Worm (Caenorhabditis elegans) whole organism, late embryonic: ENCODE measurements around the gene Y53F4B.7.

ENCODE experiments used
- K02D7.2 ChIP-seq: sonication (generic microtip); optimal IDR thresholded peaks from 2 replicates; lab custom pipeline; 2017; ENCODE audit warnings: mild to moderate bottlenecking, missing genetic modification characterization, missing compliant biosample characterization
- K09A11.1 ChIP-seq: sonication (generic microtip); optimal IDR thresholded peaks from 2 replicates; lab custom pipeline; 2017; ENCODE audit warnings: antibody characterized with exemption, mild to moderate bottlenecking, missing genetic modification characterization, missing compliant biosample characterization; ENCODE audit not compliant: insufficient read depth
- ceh-14 ChIP-seq: sonication (generic microtip); optimal IDR thresholded peaks from 2 replicates; lab custom pipeline; 2016; ENCODE audit warnings: missing genotype, missing genetic modification characterization, missing compliant biosample characterization
- ceh-18 ChIP-seq: sonication (generic microtip); optimal IDR thresholded peaks from 2 replicates; lab custom pipeline; 2016; ENCODE audit warnings: missing genetic modification characterization, missing compliant biosample characterization
- ceh-2 ChIP-seq: sonication (generic microtip); optimal IDR thresholded peaks from 2 replicates; lab custom pipeline; 2016; ENCODE audit warnings: missing genotype, missing genetic modification characterization, missing compliant biosample characterization
- ceh-24 ChIP-seq: sonication (generic microtip); optimal IDR thresholded peaks from 2 replicates; lab custom pipeline; 2016; ENCODE audit warnings: mild to moderate bottlenecking, missing genetic modification characterization, missing compliant biosample characterization
- ceh-30 ChIP-seq: fragments of 150-350 bp; optimal IDR thresholded peaks from 2 replicates; lab custom pipeline; 2014; ENCODE audit warnings: missing biosample characterization, missing genetic modification characterization
- ceh-31 ChIP-seq: sonication (generic microtip); optimal IDR thresholded peaks from 2 replicates; lab custom pipeline; 2016; ENCODE audit warnings: missing genetic modification characterization, missing compliant biosample characterization
- ceh-9 ChIP-seq: sonication (generic microtip); optimal IDR thresholded peaks from 2 replicates; lab custom pipeline; 2016; ENCODE audit warnings: mild to moderate bottlenecking, missing genetic modification characterization, inconsistent platforms, missing compliant biosample characterization
- dmd-4 ChIP-seq: sonication (generic microtip); optimal IDR thresholded peaks from 2 replicates; lab custom pipeline; 2016; ENCODE audit warnings: borderline replicate concordance, missing genetic modification characterization, missing compliant biosample characterization
- dve-1 ChIP-seq: sonication (generic microtip); optimal IDR thresholded peaks from 2 replicates; lab custom pipeline; 2017; ENCODE audit warnings: antibody characterized with exemption, mild to moderate bottlenecking, missing genetic modification characterization, missing compliant biosample characterization
- elt-2 ChIP-seq: sonication (generic microtip); optimal IDR thresholded peaks from 2 replicates; lab custom pipeline; 2016; ENCODE audit warnings: missing genetic modification reagents, missing genetic modification characterization, missing compliant biosample characterization
- elt-4 ChIP-seq: sonication (generic microtip); optimal IDR thresholded peaks from 2 replicates; lab custom pipeline; 2016; ENCODE audit warnings: missing genetic modification characterization, missing compliant biosample characterization
- ets-4 ChIP-seq: sonication (generic microtip); optimal IDR thresholded peaks from 2 replicates; lab custom pipeline; 2016; ENCODE audit warnings: missing genetic modification characterization, missing compliant biosample characterization
- fkh-10 ChIP-seq: fragments of 150-350 bp; optimal IDR thresholded peaks from 2 replicates; lab custom pipeline; 2014; ENCODE audit warnings: missing biosample characterization, missing genetic modification reagents, missing genetic modification characterization
- fkh-6 ChIP-seq: sonication (generic microtip); optimal IDR thresholded peaks from 2 replicates; lab custom pipeline; 2016; ENCODE audit warnings: missing genetic modification characterization, missing compliant biosample characterization
- gmeb-2 ChIP-seq: sonication (generic microtip); optimal IDR thresholded peaks from 2 replicates; lab custom pipeline; 2016; ENCODE audit warnings: missing genetic modification characterization, inconsistent platforms, missing compliant biosample characterization
- hlh-13 ChIP-seq: fragments of 200-800 bp; sonication (Bioruptor generic); optimal IDR thresholded peaks from 2 replicates; lab custom pipeline; 2018; ENCODE audit warnings: mild to moderate bottlenecking, missing genetic modification characterization, missing compliant biosample characterization
- hlh-30 ChIP-seq: sonication (generic microtip); optimal IDR thresholded peaks from 2 replicates; lab custom pipeline; 2017; ENCODE audit warnings: antibody characterized with exemption, missing genetic modification characterization, missing compliant biosample characterization; ENCODE audit not compliant: insufficient read depth
- hlh-8 ChIP-seq: sonication (generic microtip); optimal IDR thresholded peaks from 2 replicates; lab custom pipeline; 2016; ENCODE audit warnings: missing genotype, missing genetic modification characterization, missing compliant biosample characterization
- lim-6 ChIP-seq: sonication (generic microtip); optimal IDR thresholded peaks from 2 replicates; lab custom pipeline; 2016; ENCODE audit warnings: missing genetic modification characterization, missing compliant biosample characterization
- madf-2 ChIP-seq: sonication (generic microtip); optimal IDR thresholded peaks from 2 replicates; lab custom pipeline; 2017; ENCODE audit warnings: missing genetic modification characterization, missing compliant biosample characterization
- nhr-11 ChIP-seq: fragments of 150-350 bp; optimal IDR thresholded peaks from 2 replicates; lab custom pipeline; 2014; ENCODE audit warnings: missing biosample characterization, missing genetic modification characterization
- pat-9 ChIP-seq: fragments of 200-800 bp; sonication (Bioruptor generic); optimal IDR thresholded peaks from 2 replicates; lab custom pipeline; 2018; ENCODE audit warnings: mild to moderate bottlenecking, missing genetic modification characterization, moderate library complexity, missing compliant biosample characterization
- pax-1 ChIP-seq: fragments of 150-350 bp; optimal IDR thresholded peaks from 2 replicates; lab custom pipeline; 2014; ENCODE audit warnings: missing biosample characterization, missing genetic modification characterization
- pros-1 ChIP-seq: fragments of 150-350 bp; optimal IDR thresholded peaks from 2 replicates; lab custom pipeline; 2014; ENCODE audit warnings: missing biosample characterization, missing genetic modification reagents, missing genetic modification characterization
- ref-2 ChIP-seq: sonication (generic microtip); optimal IDR thresholded peaks from 2 replicates; lab custom pipeline; 2016; ENCODE audit warnings: missing genetic modification characterization, missing compliant biosample characterization
- rnt-1 ChIP-seq: sonication (generic microtip); optimal IDR thresholded peaks from 2 replicates; lab custom pipeline; 2016; ENCODE audit warnings: missing genetic modification characterization, missing compliant biosample characterization
- sdc-2 ChIP-seq: sonication (generic microtip); optimal IDR thresholded peaks from 2 replicates; lab custom pipeline; 2016; ENCODE audit warnings: missing genotype, missing genetic modification characterization, missing compliant biosample characterization
- sox-4 ChIP-seq: sonication (generic microtip); optimal IDR thresholded peaks from 2 replicates; lab custom pipeline; 2017; ENCODE audit warnings: mild to moderate bottlenecking, missing genetic modification characterization, inconsistent platforms, missing compliant biosample characterization
- unc-42 ChIP-seq: sonication (generic microtip); optimal IDR thresholded peaks from 2 replicates; lab custom pipeline; 2016; ENCODE audit warnings: missing genotype, missing genetic modification characterization, missing compliant biosample characterization
- unc-55 ChIP-seq: sonication (generic microtip); optimal IDR thresholded peaks from 2 replicates; lab custom pipeline; 2017; ENCODE audit warnings: missing biosample characterization, missing genetic modification reagents, missing genetic modification characterization
- ztf-16 ChIP-seq: sonication (generic microtip); optimal IDR thresholded peaks from 2 replicates; lab custom pipeline; 2017; ENCODE audit warnings: missing genetic modification characterization, missing compliant biosample characterization

The Y53F4B.7 gene

ce11 chrII:14959273-14959672 is 33.4 kb upstream of the Y53F4B.7 start:
- TF ChIP-seq elt-2 = peak; percentile 77
- no peak for TF ChIP-seq ceh-14 (tag; lab: Kevin White, UChicago)

DNA sequence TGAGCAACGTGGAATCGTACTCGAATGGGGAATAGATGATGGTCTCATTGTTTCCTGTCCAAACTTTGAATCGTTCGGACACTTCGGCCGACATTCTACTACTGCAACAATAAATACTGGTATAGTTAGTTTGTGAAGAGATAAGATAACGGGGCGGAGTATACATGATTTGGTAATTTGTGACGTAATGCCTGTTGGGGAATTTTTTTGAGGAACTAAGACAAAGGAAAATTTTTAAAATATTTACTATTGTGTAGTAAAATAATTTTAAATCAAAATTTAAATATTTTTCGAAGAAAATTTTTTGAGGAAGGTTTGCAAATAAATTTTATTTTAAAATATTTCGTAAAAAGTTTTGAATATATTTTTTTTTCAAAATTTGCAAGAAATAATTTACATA is 28.7 kb upstream of the Y53F4B.7 start, which contains the start of gene elo-9:
Gene elo-9 (minus strand): TSS at position 101 of the 400 bp plus-strand sequence.
- TF ChIP-seq hlh-30 (tag; lab: Kevin White, UChicago) (no peak), elt-2 (peak; percentile 17), ceh-24 (tag; lab: Kevin White, UChicago) (no peak), pat-9 (no peak), rnt-1 (no peak)
- TF ChIP-seq, all 69 proteins: peak for 1

DNA sequence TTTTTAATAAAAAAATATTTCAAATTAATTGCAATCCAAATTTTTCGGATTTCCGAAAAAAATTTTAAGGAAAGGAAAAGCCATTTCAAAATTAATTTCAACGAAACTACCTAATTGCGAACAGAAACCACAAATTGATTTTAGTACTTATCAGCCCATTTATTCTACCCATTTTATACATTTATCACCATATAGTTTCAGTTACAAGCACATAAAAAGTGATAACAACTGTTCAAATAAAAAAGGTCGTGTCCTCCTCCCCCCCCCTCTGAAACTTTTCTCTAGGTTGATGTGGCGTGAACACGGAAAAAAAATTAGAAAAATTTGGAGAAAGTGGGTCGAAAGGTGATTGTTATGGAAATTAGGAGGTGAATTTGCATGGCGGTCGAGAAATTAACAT is 27.8 kb upstream of the Y53F4B.7 start:
- peak; percentile 62 for TF ChIP-seq elt-2
- TF ChIP-seq nhr-11 (tag; lab: Kevin White, UChicago) = no peak
- no peak for TF ChIP-seq sdc-2 (tag; lab: Kevin White, UChicago)

DNA sequence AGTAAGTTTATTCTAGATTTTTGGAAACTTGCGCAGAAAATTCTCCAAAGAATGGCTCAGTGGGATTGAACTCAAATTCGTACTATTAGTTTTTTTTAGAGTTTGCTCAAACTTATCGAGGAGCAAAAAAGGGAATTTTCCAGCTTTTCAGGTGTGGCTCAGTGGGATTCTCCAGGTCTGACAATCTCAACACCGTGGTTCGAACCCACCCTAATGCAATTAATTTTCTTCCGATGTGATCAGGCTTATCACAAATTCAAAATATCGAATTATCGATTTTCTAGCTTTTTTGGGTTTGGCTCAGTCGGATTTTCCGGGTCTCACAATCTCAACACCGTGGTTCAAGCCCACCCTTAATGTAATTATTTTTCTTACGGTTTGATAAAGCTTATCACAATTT is 26.3 kb upstream of the Y53F4B.7 start:
- TF ChIP-seq dve-1 (tag; lab: Kevin White, UChicago) (no peak), unc-42 (tag; lab: Kevin White, UChicago) (no peak), K09A11.1 (no peak), fkh-6 (tag; lab: Kevin White, UChicago) (no peak), madf-2 (tag; lab: Kevin White, UChicago) (no peak)

DNA sequence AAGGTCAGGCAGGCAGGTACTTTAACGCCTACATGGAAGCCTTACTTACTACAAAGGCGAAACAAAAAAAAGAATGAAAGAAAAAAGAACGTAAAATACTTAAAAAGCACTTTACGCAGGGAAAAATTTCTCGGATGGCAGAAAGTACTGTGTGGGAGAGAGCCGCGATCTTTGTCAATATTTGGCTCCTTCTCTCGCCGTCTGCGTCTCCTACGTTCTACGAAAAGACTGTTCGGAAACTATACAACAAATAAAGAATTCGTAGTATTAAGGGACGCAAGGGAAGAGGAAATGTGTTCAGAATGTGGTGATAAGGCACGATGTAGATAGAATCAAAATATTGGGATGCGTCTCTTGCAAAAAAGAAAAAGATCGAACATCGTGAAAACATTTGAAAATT is 25.6 kb upstream of the Y53F4B.7 start:
- TF ChIP-seq ceh-24 (tag; lab: Kevin White, UChicago) (no peak), ceh-30 (tag; lab: Kevin White, UChicago) (no peak), nhr-11 (tag; lab: Kevin White, UChicago) (no peak), hlh-8 (tag; lab: Kevin White, UChicago) (no peak), lim-6 (no peak), ceh-14 (tag; lab: Kevin White, UChicago) (no peak), ceh-31 (tag; lab: Kevin White, UChicago) (no peak), dmd-4 (tag; lab: Kevin White, UChicago) (no peak), ets-4 (no peak), hlh-13 (GFP tag; lab: Kevin White, UChicago) (no peak), elt-4 (tag; lab: Kevin White, UChicago) (no peak), unc-55 (no peak)

DNA sequence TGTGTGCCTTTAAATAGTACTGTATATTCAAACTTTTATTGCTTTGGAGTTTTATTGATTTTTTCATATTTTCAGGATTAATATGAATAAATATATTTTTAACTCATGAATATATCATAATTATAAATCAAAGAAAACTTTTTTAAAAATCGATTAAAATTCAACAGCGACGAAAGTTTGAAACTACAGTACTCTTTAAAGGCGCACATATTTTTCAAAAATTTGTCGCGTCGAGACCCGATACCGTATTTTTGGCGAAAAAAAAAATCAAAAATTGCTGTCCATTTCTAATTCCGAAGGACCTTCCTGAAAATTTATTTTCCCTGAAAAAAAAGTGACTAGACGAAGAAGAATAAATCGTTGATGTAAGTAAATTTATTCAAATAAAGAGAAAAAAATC is 24.4 kb upstream of the Y53F4B.7 start:
- TF ChIP-seq fkh-10 (GFP tag; lab: Kevin White, UChicago) (no peak), ceh-2 (tag; lab: Kevin White, UChicago) (no peak), ceh-18 (tag; lab: Kevin White, UChicago) (no peak), sox-4 (tag; lab: Kevin White, UChicago) (no peak), ceh-9 (tag; lab: Kevin White, UChicago) (no peak), pros-1 (tag; lab: Kevin White, UChicago) (no peak), lim-6 (no peak), pax-1 (no peak), ref-2 (no peak), K02D7.2 (tag; lab: Kevin White, UChicago) (no peak), hlh-13 (GFP tag; lab: Kevin White, UChicago) (no peak), ztf-16 (tag; lab: Kevin White, UChicago) (no peak), gmeb-2 (tag; lab: Kevin White, UChicago) (no peak)
- TF ChIP-seq, all 69 proteins: peak for 0
